Worm (Caenorhabditis elegans) whole organism, late embryonic: ENCODE results near the gene pptr-1.

Source experiments
- ama-1 ChIP-seq: fragments of 150-350 bp; optimal IDR thresholded peaks from 2 replicates; lab custom pipeline; 2014
- ceh-24 ChIP-seq: sonication (generic microtip); optimal IDR thresholded peaks from 2 replicates; lab custom pipeline; 2016; ENCODE audit warnings: mild to moderate bottlenecking, missing genetic modification characterization, missing compliant biosample characterization
- pat-9 ChIP-seq: fragments of 200-800 bp; sonication (Bioruptor generic); optimal IDR thresholded peaks from 2 replicates; lab custom pipeline; 2018; ENCODE audit warnings: mild to moderate bottlenecking, missing genetic modification characterization, moderate library complexity, missing compliant biosample characterization
- pha-4 ChIP-seq: fragments of 150-350 bp; optimal IDR thresholded peaks from 2 replicates; lab custom pipeline; 2018; ENCODE audit warnings: missing biosample characterization, missing genetic modification reagents, missing genetic modification characterization
- unc-55 ChIP-seq: sonication (generic microtip); optimal IDR thresholded peaks from 2 replicates; lab custom pipeline; 2017; ENCODE audit warnings: missing biosample characterization, missing genetic modification reagents, missing genetic modification characterization

DNA sequence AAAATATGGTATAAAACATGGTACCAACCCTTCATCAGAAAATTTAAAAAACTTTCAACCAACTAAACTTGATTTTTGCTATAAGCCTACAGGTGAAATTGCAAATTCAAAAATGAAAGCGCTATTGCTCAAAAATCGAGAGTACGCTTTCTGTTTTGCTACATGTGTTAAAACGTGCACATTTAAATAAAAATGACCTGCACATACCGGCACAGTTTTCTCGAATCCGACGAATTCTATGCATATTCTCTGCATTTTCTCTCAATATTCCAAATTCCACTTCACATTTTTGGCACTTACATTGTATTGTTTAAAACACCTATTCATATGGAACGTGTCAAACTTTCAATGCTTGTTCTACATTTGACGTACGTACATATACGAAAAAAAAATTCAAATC is 53.2 kb downstream of the pptr-1 start, which contains the start of gene srh-145:
- TF ChIP-seq ama-1 (lab: Kevin White, UChicago) (no peak), pat-9 (no peak), unc-55 (GFP tag; lab: Kevin White, UChicago) (no peak), pha-4 (no peak), ceh-24 (tag; lab: Kevin White, UChicago) (no peak)
